Worm (Caenorhabditis elegans): ENCODE measurements around the gene K07C11.8.
A peak's percentile ranks its signal among the peaks of the same experiment; 100 is the strongest.

The K07C11.8 gene

ce11 chrV:8245457-8245856 is 27.8 kb upstream of the K07C11.8 start, which contains the start of gene C16D9.5:
Gene C16D9.5 (minus strand): TSS chrV:8245557.
- TF ChIP-seq unc-62 (GFP tag; optimal IDR thresholded peaks at IDR 0.05) (no peak), elt-3 (tag; optimal IDR thresholded peaks at IDR 0.05) (no peak), egl-27 (tag; optimal IDR thresholded peaks at IDR 0.05) (no peak), mab-5 (tag; optimal IDR thresholded peaks at IDR 0.05) (no peak), mbf-1 (tag; optimal IDR thresholded peaks at IDR 0.05) (no peak), sma-9 (GFP tag; optimal IDR thresholded peaks at IDR 0.05) (no peak), sma-9 (tag; optimal IDR thresholded peaks at IDR 0.05) (no peak), ama-1 (optimal IDR thresholded peaks at IDR 0.05) (no peak), nhr-25 (tag; optimal IDR thresholded peaks at IDR 0.05) (no peak), nhr-11 (tag; optimal IDR thresholded peaks at IDR 0.05) (no peak)

- no peak for TF ChIP-seq mab-5 (tag; optimal IDR thresholded peaks at IDR 0.05)
- no peak for TF ChIP-seq blmp-1 (tag; optimal IDR thresholded peaks at IDR 0.05; ENCODE audit: insufficient read depth)
- peak; percentile 73 for TF ChIP-seq fos-1 (tag; optimal IDR thresholded peaks at IDR 0.05)
Measured at ce11 chrV:8243201-8243600, 25.5 kb upstream of the K07C11.8 start.

ce11 chrV:8242798-8243197 is 25.1 kb upstream of the K07C11.8 start, which contains the start of gene C16D9.4:
Gene C16D9.4 (minus strand): TSS chrV:8242898.
- TF ChIP-seq Y55F3AM.14 (GFP tag; optimal IDR thresholded peaks at IDR 0.05) (no peak), C34F6.9 (tag; optimal IDR thresholded peaks at IDR 0.05) (no peak), dmd-4 (tag; optimal IDR thresholded peaks at IDR 0.05) (no peak), lin-11 (tag; optimal IDR thresholded peaks at IDR 0.05) (no peak), snpc-4 (tag; optimal IDR thresholded peaks at IDR 0.05) (no peak), nhr-10 (tag; optimal IDR thresholded peaks at IDR 0.05) (no peak), gmeb-1 (tag; optimal IDR thresholded peaks at IDR 0.05) (no peak)

ce11 chrV:8239928-8240327 is 22.2 kb upstream of the K07C11.8 start, which contains the start of gene C16D9.3:
Gene C16D9.3 (minus strand): TSS chrV:8240028.
- TF ChIP-seq nhr-11 (tag; optimal IDR thresholded peaks at IDR 0.05) (no peak), lin-13 (GFP tag; optimal IDR thresholded peaks at IDR 0.05) (no peak), skn-1 (tag; optimal IDR thresholded peaks at IDR 0.05) (no peak), nhr-77 (tag; optimal IDR thresholded peaks at IDR 0.05) (no peak), Y55F3AM.14 (GFP tag; optimal IDR thresholded peaks at IDR 0.05) (no peak), mab-5 (tag; optimal IDR thresholded peaks at IDR 0.05) (no peak), mbf-1 (tag; optimal IDR thresholded peaks at IDR 0.05) (no peak), mdl-1 (tag; optimal IDR thresholded peaks at IDR 0.05) (no peak), blmp-1 (tag; optimal IDR thresholded peaks at IDR 0.05; ENCODE audit: insufficient read depth) (no peak), nhr-21 (tag; optimal IDR thresholded peaks at IDR 0.05) (no peak), sma-3 (GFP tag; optimal IDR thresholded peaks at IDR 0.05) (no peak), zag-1 (tag; optimal IDR thresholded peaks at IDR 0.05) (no peak), R02D3.7 (tag; optimal IDR thresholded peaks at IDR 0.05) (no peak), elt-3 (tag; optimal IDR thresholded peaks at IDR 0.05) (no peak)

ce11 chrV:8238290-8238689 is 20.6 kb upstream of the K07C11.8 start, which contains the start of gene rol-3:
Gene rol-3 (minus strand): TSS chrV:8238409.
- TF ChIP-seq elt-3 (tag; optimal IDR thresholded peaks at IDR 0.05) (no peak), fos-1 (tag; optimal IDR thresholded peaks at IDR 0.05) (peak; percentile 26), lsy-2 (tag; optimal IDR thresholded peaks at IDR 0.05) (peak in 1 of 2 experiments; percentile 44), nhr-23 (tag; optimal IDR thresholded peaks at IDR 0.05) (no peak), sma-3 (GFP tag; optimal IDR thresholded peaks at IDR 0.05) (peak; percentile 3), lin-39 (tag; optimal IDR thresholded peaks at IDR 0.05) (no peak), nhr-21 (tag; optimal IDR thresholded peaks at IDR 0.05) (peak; percentile 60), ceh-16 (tag; optimal IDR thresholded peaks at IDR 0.05) (no peak), F13H6.1 (tag; optimal IDR thresholded peaks at IDR 0.05) (no peak)

ce11 chrV:8235331-8235730 is 17.6 kb upstream of the K07C11.8 start:
- TF ChIP-seq unc-39 (tag; optimal IDR thresholded peaks at IDR 0.05) = no peak
- TF ChIP-seq ztf-4 (tag; optimal IDR thresholded peaks at IDR 0.05) = no peak
- no peak for TF ChIP-seq Y55F3AM.14 (GFP tag; optimal IDR thresholded peaks at IDR 0.05)
- no peak for TF ChIP-seq nhr-11 (tag; optimal IDR thresholded peaks at IDR 0.05)
- no peak for TF ChIP-seq mdl-1 (tag; optimal IDR thresholded peaks at IDR 0.05)
- TF ChIP-seq snpc-4 (tag; optimal IDR thresholded peaks at IDR 0.05) = peak; percentile 49
- no peak for TF ChIP-seq ztf-1 (GFP tag; conservative IDR thresholded peaks at IDR 0.05)
- TF ChIP-seq blmp-1 (tag; optimal IDR thresholded peaks at IDR 0.05; ENCODE audit: insufficient read depth) = no peak
- TF ChIP-seq crh-2 (tag; optimal IDR thresholded peaks at IDR 0.05) = peak; percentile 48
- no peak for TF ChIP-seq mbf-1 (tag; optimal IDR thresholded peaks at IDR 0.05)
- TF ChIP-seq ZK546.5 (tag; optimal IDR thresholded peaks at IDR 0.05) = no peak
- TF ChIP-seq nhr-23 (tag; optimal IDR thresholded peaks at IDR 0.05) = no peak
- no peak for TF ChIP-seq unc-62 (GFP tag; optimal IDR thresholded peaks at IDR 0.05)
- TF ChIP-seq nhr-129 (tag; optimal IDR thresholded peaks at IDR 0.05) = peak; percentile 45
- no peak for TF ChIP-seq nhr-6 (tag; optimal IDR thresholded peaks at IDR 0.05)
- no peak for TF ChIP-seq elt-3 (tag; optimal IDR thresholded peaks at IDR 0.05)
- TF ChIP-seq unc-55 (GFP tag; optimal IDR thresholded peaks at IDR 0.05) = no peak
- TF ChIP-seq ceh-16 (tag; optimal IDR thresholded peaks at IDR 0.05) = no peak
- TF ChIP-seq F13H6.1 (tag; optimal IDR thresholded peaks at IDR 0.05) = no peak
- no peak for TF ChIP-seq lin-11 (tag; optimal IDR thresholded peaks at IDR 0.05)
- TF ChIP-seq gmeb-1 (tag; optimal IDR thresholded peaks at IDR 0.05) = peak; percentile 6
- TF ChIP-seq nhr-25 (tag; optimal IDR thresholded peaks at IDR 0.05) = no peak
- no peak for TF ChIP-seq aly-2 (tag; optimal IDR thresholded peaks at IDR 0.05)
- TF ChIP-seq R02D3.7 (tag; optimal IDR thresholded peaks at IDR 0.05) = no peak
- TF ChIP-seq lin-13 (GFP tag; optimal IDR thresholded peaks at IDR 0.05) = no peak
- TF ChIP-seq C34F6.9 (tag; optimal IDR thresholded peaks at IDR 0.05) = peak; percentile 6
- TF ChIP-seq sma-3 (GFP tag; optimal IDR thresholded peaks at IDR 0.05) = peak; percentile 54
- TF ChIP-seq lin-39 (tag; optimal IDR thresholded peaks at IDR 0.05) = no peak

Data from whole organism, L2 larva.